Worm (Caenorhabditis elegans) whole organism, L3 larva: ENCODE results near the gene F41G4.7.
A peak's percentile ranks its signal among the peaks of the same experiment; 100 is the strongest.
"Not testable (repeated sequence)": the region's sequence is repeated elsewhere in the genome, so short reads cannot be mapped to it uniquely, and the experiment has no call there.

ENCODE experiments used
- R02D3.7 ChIP-seq: fragments of 150-350 bp; optimal IDR thresholded peaks from 2 replicates; lab custom pipeline; 2014; ENCODE audit warnings: missing biosample characterization, missing genetic modification characterization
- ZK546.5 ChIP-seq: sonication (generic microtip); optimal IDR thresholded peaks from 2 replicates; lab custom pipeline; 2017; ENCODE audit warnings: missing biosample characterization, missing genetic modification characterization
- ama-1 ChIP-seq: fragments of 150-350 bp; optimal IDR thresholded peaks from 2 replicates; lab custom pipeline; 2018
- ceh-9 ChIP-seq: sonication (generic microtip); optimal IDR thresholded peaks from 2 replicates; lab custom pipeline; 2018; ENCODE audit warnings: missing biosample characterization, missing genetic modification characterization
- daf-12 ChIP-seq: fragments of 150-350 bp; optimal IDR thresholded peaks from 2 replicates; lab custom pipeline; 2014; ENCODE audit warnings: missing biosample characterization, missing genetic modification reagents, missing genetic modification characterization
- egl-27 ChIP-seq: sonication (generic microtip); optimal IDR thresholded peaks from 4 replicates; lab custom pipeline; 2017; ENCODE audit warnings: missing biosample characterization, missing genetic modification reagents, missing genetic modification characterization
- egl-5 ChIP-seq: fragments of 150-350 bp; optimal IDR thresholded peaks from 2 replicates; lab custom pipeline; 2017; ENCODE audit warnings: missing biosample characterization, missing genetic modification reagents, missing genetic modification characterization, inconsistent platforms
- elt-2 ChIP-seq: sonication (generic microtip); optimal IDR thresholded peaks from 2 replicates; lab custom pipeline; 2016; ENCODE audit warnings: missing genetic modification reagents, mild to moderate bottlenecking, missing genetic modification characterization, missing compliant biosample characterization
- elt-3 ChIP-seq, 3 experiments: fragments of 150-350 bp in 1 of 3; sonication (generic microtip) in 2 of 3; optimal IDR thresholded peaks; 2 replicates in 2 of 3; 4 replicates in 1 of 3; lab custom pipeline; 2014 to 2017; ENCODE audit warnings: missing biosample characterization in 3 of 3, missing genetic modification characterization in 3 of 3
- fkh-10 ChIP-seq: sonication (generic microtip); optimal IDR thresholded peaks from 2 replicates; lab custom pipeline; 2017; ENCODE audit warnings: missing biosample characterization, missing genetic modification reagents, missing genetic modification characterization
- fkh-2 ChIP-seq: fragments of 150-350 bp; optimal IDR thresholded peaks from 2 replicates; lab custom pipeline; 2014; ENCODE audit warnings: missing biosample characterization, missing genetic modification reagents, missing genetic modification characterization
- hmg-11 ChIP-seq: sonication (generic microtip); optimal IDR thresholded peaks from 2 replicates; lab custom pipeline; 2016; ENCODE audit warnings: missing genetic modification characterization, missing compliant biosample characterization
- jun-1 ChIP-seq: fragments of 150-350 bp; optimal IDR thresholded peaks from 2 replicates; lab custom pipeline; 2014; ENCODE audit warnings: missing biosample characterization, missing genetic modification reagents, missing genetic modification characterization
- lin-15B ChIP-seq: fragments of 150-350 bp; optimal IDR thresholded peaks from 2 replicates; lab custom pipeline; 2014; ENCODE audit warnings: missing biosample characterization, missing genetic modification characterization
- lin-39 ChIP-seq: fragments of 150-350 bp; optimal IDR thresholded peaks from 2 replicates; lab custom pipeline; 2018; ENCODE audit warnings: missing biosample characterization, missing genetic modification reagents, missing genetic modification characterization
- lsy-12 ChIP-seq: sonication (generic microtip); optimal IDR thresholded peaks from 2 replicates; lab custom pipeline; 2016; ENCODE audit warnings: mild to moderate bottlenecking, missing genetic modification characterization, missing compliant biosample characterization
- mml-1 ChIP-seq: fragments of 150-350 bp; sonication (generic microtip); optimal IDR thresholded peaks from 3 replicates; lab custom pipeline; 2014; ENCODE audit warnings: missing biosample characterization, missing genetic modification characterization
- nfya-1 ChIP-seq: sonication (generic microtip); optimal IDR thresholded peaks from 2 replicates; lab custom pipeline; 2017; ENCODE audit warnings: missing genetic modification characterization, mild to moderate bottlenecking, missing compliant biosample characterization, antibody characterized with exemption, moderate library complexity; ENCODE audit not compliant: insufficient read depth
- nhr-11 ChIP-seq: fragments of 150-350 bp; optimal IDR thresholded peaks from 2 replicates; lab custom pipeline; 2014; ENCODE audit warnings: missing biosample characterization, missing genetic modification characterization
- nhr-12 ChIP-seq: fragments of 150-350 bp; optimal IDR thresholded peaks from 2 replicates; lab custom pipeline; 2014; ENCODE audit warnings: missing biosample characterization, missing genetic modification characterization
- nhr-23 ChIP-seq: fragments of 150-350 bp; optimal IDR thresholded peaks from 2 replicates; lab custom pipeline; 2014; ENCODE audit warnings: missing biosample characterization, missing genetic modification reagents, missing genetic modification characterization
- nhr-237 ChIP-seq: fragments of 150-350 bp; optimal IDR thresholded peaks from 2 replicates; lab custom pipeline; 2014; ENCODE audit warnings: missing biosample characterization, missing genetic modification characterization
- nhr-25 ChIP-seq: sonication (generic microtip); optimal IDR thresholded peaks from 2 replicates; lab custom pipeline; 2017; ENCODE audit warnings: missing biosample characterization, missing genetic modification characterization
- nhr-43 ChIP-seq: sonication (generic microtip); optimal IDR thresholded peaks from 2 replicates; lab custom pipeline; 2016; ENCODE audit warnings: mild to moderate bottlenecking, missing genetic modification characterization, missing compliant biosample characterization; ENCODE audit not compliant: poor library complexity, severe bottlenecking
- nhr-67 ChIP-seq: fragments of 150-350 bp; optimal IDR thresholded peaks from 2 replicates; lab custom pipeline; 2014; ENCODE audit warnings: missing biosample characterization, missing genetic modification characterization
- nhr-76 ChIP-seq: fragments of 150-350 bp; sonication (generic microtip); optimal IDR thresholded peaks from 5 replicates; lab custom pipeline; 2014; ENCODE audit warnings: missing biosample characterization, missing genetic modification characterization
- pha-4 ChIP-seq: fragments of 150-350 bp; optimal IDR thresholded peaks from 2 replicates; lab custom pipeline; 2014; ENCODE audit warnings: missing biosample characterization, missing genetic modification reagents, missing genetic modification characterization
- pqm-1 ChIP-seq: fragments of 150-350 bp; optimal IDR thresholded peaks from 2 replicates; lab custom pipeline; 2017; ENCODE audit warnings: missing biosample characterization, missing genetic modification characterization, inconsistent platforms
- sea-2 ChIP-seq: fragments of 150-350 bp; sonication (generic microtip); optimal IDR thresholded peaks from 4 replicates; lab custom pipeline; 2014; ENCODE audit warnings: missing biosample characterization, missing genetic modification reagents, missing genetic modification characterization
- skn-1 ChIP-seq: fragments of 150-350 bp; optimal IDR thresholded peaks from 2 replicates; lab custom pipeline; 2014; ENCODE audit warnings: missing biosample characterization, missing genetic modification characterization
- snpc-4 ChIP-seq: fragments of 150-350 bp; optimal IDR thresholded peaks from 2 replicates; lab custom pipeline; 2014; ENCODE audit warnings: missing biosample characterization, missing genetic modification characterization
- tbx-2 ChIP-seq: sonication (generic microtip); optimal IDR thresholded peaks from 2 replicates; lab custom pipeline; 2016; ENCODE audit warnings: mild to moderate bottlenecking, missing genetic modification characterization, missing compliant biosample characterization

The F41G4.7 gene

ce11 chrX:16836304-16836703 is at the start of gene F41G4.7:
Gene F41G4.7 (minus strand): TSS chrX:16836404.
- TF ChIP-seq nhr-76 (tag; lab: Kevin White, UChicago) = no peak

- no peak for TF ChIP-seq pha-4 (tag; lab: Kevin White, UChicago)
- no peak for TF ChIP-seq sea-2 (GFP tag; lab: Kevin White, UChicago)
- TF ChIP-seq snpc-4 (tag; lab: Kevin White, UChicago) = no peak
- no peak for TF ChIP-seq nhr-43 (tag; lab: Kevin White, UChicago)
- TF ChIP-seq elt-3 (tag; optimal IDR thresholded peaks at IDR 0.05; lab: Kevin White, UChicago) = no peak
- TF ChIP-seq R02D3.7 (tag; lab: Kevin White, UChicago) = no peak
- no peak for TF ChIP-seq nfya-1 (tag; lab: Kevin White, UChicago)
- TF ChIP-seq skn-1 (tag; lab: Kevin White, UChicago) = no peak
- TF ChIP-seq nhr-11 (tag; lab: Kevin White, UChicago) = no peak
- no peak for TF ChIP-seq egl-27 (tag; lab: Kevin White, UChicago)
- no peak for TF ChIP-seq fkh-10
- no peak for TF ChIP-seq nhr-25 (tag; lab: Kevin White, UChicago)
- no peak for TF ChIP-seq elt-2 (tag; lab: Kevin White, UChicago)
These were observed 47.9 kb upstream of the F41G4.7 start for ce11 chrX:16884075-16884474.

DNA sequence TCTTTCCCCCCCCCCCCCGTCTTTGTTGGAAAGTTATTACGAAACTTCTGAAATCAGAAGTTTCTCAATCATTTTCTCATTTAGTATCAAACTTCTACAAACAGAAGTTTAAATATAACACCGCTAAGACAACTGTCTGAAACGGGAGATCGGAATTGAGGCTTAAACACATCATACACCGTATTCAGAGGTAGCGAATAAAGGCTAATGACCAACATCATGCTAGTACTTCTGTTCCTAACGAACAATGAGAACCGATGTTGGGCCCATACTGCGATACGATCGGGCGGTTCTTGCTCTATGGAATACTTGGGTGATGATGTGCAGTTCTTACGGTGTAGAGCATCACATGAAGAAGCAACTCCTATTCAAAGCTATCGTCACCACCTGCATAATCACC is 47.2 kb upstream of the F41G4.7 start, which contains the start of gene Y13C8A.1:
Gene Y13C8A.1 (plus strand): TSS at position 301 of the 400 bp plus-strand sequence.
- not testable (repeated sequence) for TF ChIP-seq nhr-25 (tag; lab: Kevin White, UChicago); ZK546.5; R02D3.7 (tag; lab: Kevin White, UChicago)

ce11 chrX:16880426-16880825 is 44.2 kb upstream of the F41G4.7 start, which contains the start of gene acs-9:
Gene acs-9 (minus strand): TSS chrX:16880526.
- TF ChIP-seq mml-1 (tag; lab: Kevin White, UChicago) = no peak
- TF ChIP-seq nhr-67 (tag; lab: Kevin White, UChicago) = no peak
- TF ChIP-seq, all 47 proteins: peak for 0

ce11 chrX:16872446-16872962 is 36.3 kb upstream of the F41G4.7 start, which contains the start of gene T20F7.1:
Gene T20F7.1 (plus strand): TSS chrX:16872912.
- peak; percentile 17 for TF ChIP-seq lin-15B (tag; lab: Kevin White, UChicago)
- TF ChIP-seq ZK546.5 = no peak
- peak; percentile 84 for TF ChIP-seq pha-4 (tag; lab: Kevin White, UChicago)
- TF ChIP-seq nhr-23 (tag; lab: Kevin White, UChicago) = peak; percentile 66
- TF ChIP-seq tbx-2 (tag; lab: Kevin White, UChicago) = peak; percentile 25
- TF ChIP-seq ama-1 = peak; percentile 14
- peak; percentile 81 for TF ChIP-seq lin-39 (tag; lab: Kevin White, UChicago)
- TF ChIP-seq lsy-12 (tag; lab: Kevin White, UChicago) = peak; percentile 32
- TF ChIP-seq nfya-1 (tag; lab: Kevin White, UChicago) = peak; percentile 81
- TF ChIP-seq egl-5 (tag; lab: Kevin White, UChicago) = peak; percentile 50
- TF ChIP-seq nhr-25 (tag; lab: Kevin White, UChicago) = peak; percentile 63
- TF ChIP-seq nhr-76 (tag; lab: Kevin White, UChicago) = no peak
- TF ChIP-seq jun-1 (tag; lab: Kevin White, UChicago) = peak; percentile 42
- TF ChIP-seq nhr-43 (tag; lab: Kevin White, UChicago) = peak; percentile 66
- TF ChIP-seq elt-2 (tag; lab: Kevin White, UChicago) = peak; percentile 63
- peak; percentile 92 for TF ChIP-seq hmg-11 (tag; lab: Kevin White, UChicago)
- TF ChIP-seq sea-2 (GFP tag; lab: Kevin White, UChicago) = no peak
- TF ChIP-seq elt-3 (tag; optimal IDR thresholded peaks at IDR 0.05; lab: Kevin White, UChicago) = no peak
- TF ChIP-seq snpc-4 (tag; lab: Kevin White, UChicago) = peak; percentile 72
- TF ChIP-seq fkh-10 = no peak
- peak; percentile 34 for TF ChIP-seq pqm-1 (tag; lab: Kevin White, UChicago)

DNA sequence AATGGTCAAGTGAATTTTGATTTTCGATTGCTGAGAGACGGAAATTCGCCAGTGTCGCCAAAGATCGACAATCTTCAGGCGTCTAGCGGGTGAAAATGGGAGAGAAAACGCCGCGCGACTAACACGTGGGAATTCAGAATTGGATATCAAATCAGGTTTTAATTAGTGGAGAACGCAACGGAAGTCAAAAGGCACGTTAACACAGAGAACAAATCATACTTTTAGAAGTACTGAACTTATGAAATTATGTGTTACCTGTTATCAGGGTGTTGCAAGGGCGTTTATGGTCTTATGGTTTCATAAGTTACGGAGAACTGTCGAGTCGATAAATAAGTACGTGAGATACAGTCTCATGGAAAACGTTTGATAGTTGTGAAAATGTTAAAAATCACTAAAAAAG is 35.2 kb upstream of the F41G4.7 start:
- TF ChIP-seq nhr-43 (tag; lab: Kevin White, UChicago) = peak; percentile 70
- TF ChIP-seq nhr-11 (tag; lab: Kevin White, UChicago) = no peak
- no peak for TF ChIP-seq sea-2 (GFP tag; lab: Kevin White, UChicago)
- no peak for TF ChIP-seq fkh-2 (tag; lab: Kevin White, UChicago)
- no peak for TF ChIP-seq nhr-12 (tag; lab: Kevin White, UChicago)
- TF ChIP-seq ceh-9 (tag; lab: Kevin White, UChicago) = no peak
- no peak for TF ChIP-seq nhr-237 (tag; lab: Kevin White, UChicago)
- TF ChIP-seq daf-12 (tag; lab: Kevin White, UChicago) = no peak
- TF ChIP-seq nhr-76 (tag; lab: Kevin White, UChicago) = no peak
- TF ChIP-seq R02D3.7 (tag; lab: Kevin White, UChicago) = no peak
- peak; percentile 32 for TF ChIP-seq elt-2 (tag; lab: Kevin White, UChicago)
- peak; percentile 27 for TF ChIP-seq nhr-23 (tag; lab: Kevin White, UChicago)
- no peak for TF ChIP-seq nfya-1 (tag; lab: Kevin White, UChicago)
